Worm (Caenorhabditis elegans): ENCODE measurements around the gene rml-4.

The rml-4 gene

ce11 chrII:4322871-4323270 lies 28.0 kb downstream of the rml-4 start, which contains the start of gene H20J04.6:
TSS of gene H20J04.6 (plus strand) at chrII:4323256.
- TF ChIP-seq unc-42 (tag; optimal IDR thresholded peaks at IDR 0.05): peak; percentile 25
- no peak for TF ChIP-seq fkh-6 (tag; optimal IDR thresholded peaks at IDR 0.05)

- no peak for TF ChIP-seq gmeb-2 (tag; optimal IDR thresholded peaks at IDR 0.05)
- no peak for TF ChIP-seq hlh-30 (tag; optimal IDR thresholded peaks at IDR 0.05; ENCODE audit: insufficient read depth)
- no peak for TF ChIP-seq lim-6 (tag; optimal IDR thresholded peaks at IDR 0.05)
- TF ChIP-seq fkh-6 (tag; optimal IDR thresholded peaks at IDR 0.05): no peak
- no peak for TF ChIP-seq pqm-1 (tag; optimal IDR thresholded peaks at IDR 0.05)
- no peak for TF ChIP-seq tbx-2 (tag; optimal IDR thresholded peaks at IDR 0.05)
- no peak for TF ChIP-seq hlh-15 (tag; optimal IDR thresholded peaks at IDR 0.05)
- TF ChIP-seq K02D7.2 (tag; optimal IDR thresholded peaks at IDR 0.05): no peak
- TF ChIP-seq pros-1 (tag; optimal IDR thresholded peaks at IDR 0.05): no peak
- no peak for TF ChIP-seq pat-9 (tag; optimal IDR thresholded peaks at IDR 0.05)
- no peak for TF ChIP-seq ceh-31 (tag; optimal IDR thresholded peaks at IDR 0.05)
- TF ChIP-seq ceh-30 (tag; optimal IDR thresholded peaks at IDR 0.05): no peak
- TF ChIP-seq F13H6.1 (tag; optimal IDR thresholded peaks at IDR 0.05): no peak
- TF ChIP-seq T23F11.4 (GFP tag; optimal IDR thresholded peaks at IDR 0.05): no peak
- TF ChIP-seq madf-2 (tag; optimal IDR thresholded peaks at IDR 0.05): no peak
- TF ChIP-seq ceh-24 (tag; optimal IDR thresholded peaks at IDR 0.05): no peak
- TF ChIP-seq rnt-1 (tag; optimal IDR thresholded peaks at IDR 0.05): no peak
Observed at ce11 chrII:4324061-4324460, 29.2 kb downstream of the rml-4 start, which contains the start of gene mog-2. TSS of gene mog-2 (plus strand) at chrII:4324361.

- TF ChIP-seq ceh-22 (tag; optimal IDR thresholded peaks at IDR 0.05) (no peak), pros-1 (tag; optimal IDR thresholded peaks at IDR 0.05) (no peak), hlh-30 (tag; optimal IDR thresholded peaks at IDR 0.05; ENCODE audit: insufficient read depth) (no peak), unc-3 (GFP tag; conservative IDR thresholded peaks at IDR 0.05) (no peak), unc-3 (tag; optimal IDR thresholded peaks at IDR 0.05) (no peak), ceh-45 (GFP tag; IDR thresholded peaks at IDR 0.05) (no peak), sox-4 (tag; optimal IDR thresholded peaks at IDR 0.05) (no peak)
Observed at ce11 chrII:4326420-4326819, 31.5 kb downstream of the rml-4 start, which contains the start of gene pfd-2. TSS of gene pfd-2 (plus strand) at chrII:4326720.

ce11 chrII:4328716-4329115 lies 33.8 kb downstream of the rml-4 start, which contains the start of gene H20J04.4:
TSS of gene H20J04.4 (plus strand) at chrII:4329016.
- no peak for TF ChIP-seq ceh-31 (tag; optimal IDR thresholded peaks at IDR 0.05)
- TF ChIP-seq sox-2 (GFP tag; IDR thresholded peaks at IDR 0.05): no peak
- no peak for TF ChIP-seq ets-4 (tag; optimal IDR thresholded peaks at IDR 0.05)
- TF ChIP-seq eyg-1 (tag; optimal IDR thresholded peaks at IDR 0.05): no peak
- TF ChIP-seq unc-3 (GFP tag; conservative IDR thresholded peaks at IDR 0.05): no peak
- no peak for TF ChIP-seq unc-3 (tag; optimal IDR thresholded peaks at IDR 0.05)
- no peak for TF ChIP-seq hlh-8 (tag; optimal IDR thresholded peaks at IDR 0.05)
- TF ChIP-seq hlh-15 (tag; optimal IDR thresholded peaks at IDR 0.05): no peak
- TF ChIP-seq tbx-2 (tag; optimal IDR thresholded peaks at IDR 0.05): no peak
- no peak for TF ChIP-seq sdc-2 (tag; optimal IDR thresholded peaks at IDR 0.05)
- TF ChIP-seq sox-4 (tag; optimal IDR thresholded peaks at IDR 0.05): no peak
- no peak for TF ChIP-seq ceh-19 (GFP tag; optimal IDR thresholded peaks at IDR 0.05)
- TF ChIP-seq pros-1 (tag; optimal IDR thresholded peaks at IDR 0.05): no peak
- TF ChIP-seq K02D7.2 (tag; optimal IDR thresholded peaks at IDR 0.05): no peak
- no peak for TF ChIP-seq F13H6.1 (tag; optimal IDR thresholded peaks at IDR 0.05)
- TF ChIP-seq pag-3 (tag; optimal IDR thresholded peaks at IDR 0.05; ENCODE audit: borderline replicate concordance): no peak
- TF ChIP-seq hlh-13 (GFP tag; optimal IDR thresholded peaks at IDR 0.05): no peak

ce11 chrII:4334448-4334847 lies 39.5 kb downstream of the rml-4 start, which contains the start of gene madf-3:
TSS of gene madf-3 (plus strand) at chrII:4334748.
- no peak for TF ChIP-seq C08G9.2 (tag; optimal IDR thresholded peaks at IDR 0.05)
- no peak for TF ChIP-seq ceh-31 (tag; optimal IDR thresholded peaks at IDR 0.05)
- TF ChIP-seq elt-2 (tag; optimal IDR thresholded peaks at IDR 0.05): no peak
- no peak for TF ChIP-seq madf-2 (tag; optimal IDR thresholded peaks at IDR 0.05)
- no peak for TF ChIP-seq C38D4.7 (GFP tag; optimal IDR thresholded peaks at IDR 0.05)
- TF ChIP-seq ceh-6 (GFP tag; optimal IDR thresholded peaks at IDR 0.05): no peak
- TF ChIP-seq syd-9 (tag; optimal IDR thresholded peaks at IDR 0.05): no peak
- no peak for TF ChIP-seq pha-4 (tag; optimal IDR thresholded peaks at IDR 0.05)
- no peak for TF ChIP-seq dve-1 (tag; optimal IDR thresholded peaks at IDR 0.05)
- no peak for TF ChIP-seq ttx-3 (tag; optimal IDR thresholded peaks at IDR 0.05)
- TF ChIP-seq ceh-14 (tag; optimal IDR thresholded peaks at IDR 0.05): no peak
- no peak for TF ChIP-seq ceh-34 (tag; optimal IDR thresholded peaks at IDR 0.05)
- no peak for TF ChIP-seq ceh-2 (tag; optimal IDR thresholded peaks at IDR 0.05)
- TF ChIP-seq npax-4 (tag; optimal IDR thresholded peaks at IDR 0.05): no peak
- TF ChIP-seq fkh-6 (tag; optimal IDR thresholded peaks at IDR 0.05): no peak
